Worm (Caenorhabditis elegans) whole organism, L4 larva: Measurements from ENCODE around the gene T14G12.12.

Source experiments
- D1046.2 ChIP-seq: fragments of 200-800 bp; sonication (Bioruptor generic); IDR thresholded peaks from 2 replicates; pipeline ENCODE4 v1.3.6; 2022; ENCODE audit warnings: missing genetic modification characterization, missing compliant biosample characterization
- F26F4.8 ChIP-seq: fragments of 200-800 bp; sonication (Bioruptor generic); conservative IDR thresholded peaks from 2 replicates; pipeline ENCODE4 v1.3.6; 2022; ENCODE audit warnings: missing genetic modification characterization, missing compliant biosample characterization
- Y48G9A.11 ChIP-seq: fragments of 200-800 bp; sonication (Bioruptor generic); IDR thresholded peaks from 2 replicates; pipeline ENCODE4 v1.3.6; 2022; ENCODE audit warnings: missing genetic modification reagents, missing genetic modification characterization, missing compliant biosample characterization
- Y5F2A.4 ChIP-seq: fragments of 200-800 bp; sonication (Bioruptor generic); optimal IDR thresholded peaks from 2 replicates; lab custom pipeline; 2018; ENCODE audit warnings: mild to moderate bottlenecking, missing genetic modification characterization, missing compliant biosample characterization
- ZK337.2 ChIP-seq: fragments of 200-800 bp; sonication (Bioruptor generic); IDR thresholded peaks from 2 replicates; pipeline ENCODE4 v1.3.6; 2022; ENCODE audit warnings: missing genetic modification reagents, missing genetic modification characterization, missing compliant biosample characterization
- ZK546.5 ChIP-seq, 2 experiments: sonication (generic microtip); optimal IDR thresholded peaks; 2 replicates each; lab custom pipeline; 2017; ENCODE audit warnings: missing biosample characterization in 2 of 2, missing genetic modification characterization in 2 of 2
- aha-1 ChIP-seq: fragments of 150-350 bp; peaks from one replicate; lab custom pipeline; 2014; ENCODE audit warnings: missing biosample characterization, missing genetic modification characterization
- ama-1 ChIP-seq: fragments of 150-350 bp; optimal IDR thresholded peaks from 2 replicates; lab custom pipeline; 2014; ENCODE audit warnings: inconsistent platforms, mixed read lengths
- arid-1 ChIP-seq: fragments of 200-800 bp; sonication (Bioruptor generic); conservative IDR thresholded peaks from 2 replicates; pipeline ENCODE4 v1.3.6; 2022; ENCODE audit warnings: missing genetic modification reagents, missing genetic modification characterization, missing compliant biosample characterization
- ceh-20 ChIP-seq: fragments of 200-800 bp; sonication (Bioruptor generic); IDR thresholded peaks from 2 replicates; pipeline ENCODE4 v1.3.6; 2022; ENCODE audit warnings: missing genetic modification reagents, missing genetic modification characterization, missing compliant biosample characterization
- ceh-28 ChIP-seq: fragments of 150-350 bp; optimal IDR thresholded peaks from 2 replicates; lab custom pipeline; 2014; ENCODE audit warnings: missing biosample characterization, missing genetic modification reagents, missing genetic modification characterization
- ceh-44 ChIP-seq: fragments of 200-800 bp; sonication (Bioruptor generic); IDR thresholded peaks from 2 replicates; pipeline ENCODE4 v1.3.6; 2022; ENCODE audit warnings: missing genetic modification reagents, missing genetic modification characterization, missing compliant biosample characterization
- ces-1 ChIP-seq: fragments of 150-350 bp; sonication (generic microtip); optimal IDR thresholded peaks from 4 replicates; lab custom pipeline; 2014; ENCODE audit warnings: missing biosample characterization, missing genetic modification reagents, missing genetic modification characterization
- daf-8 ChIP-seq: fragments of 200-800 bp; sonication (Bioruptor generic); IDR thresholded peaks from 2 replicates; pipeline ENCODE4 v1.3.6; 2022; ENCODE audit warnings: missing genetic modification characterization, missing compliant biosample characterization
- dmd-6 ChIP-seq: fragments of 200-800 bp; sonication (Bioruptor generic); IDR thresholded peaks from 2 replicates; pipeline ENCODE4 v1.3.6; 2022; ENCODE audit warnings: missing genetic modification reagents, missing genetic modification characterization, missing compliant biosample characterization
- dmd-8 ChIP-seq: fragments of 200-800 bp; sonication (Bioruptor generic); IDR thresholded peaks from 2 replicates; pipeline ENCODE4 v1.3.6; 2022; ENCODE audit warnings: missing genetic modification characterization, missing compliant biosample characterization
- dmd-9 ChIP-seq: fragments of 200-800 bp; sonication (Bioruptor generic); IDR thresholded peaks from 2 replicates; pipeline ENCODE4 v1.3.6; 2022; ENCODE audit warnings: missing genetic modification reagents, missing genetic modification characterization, missing compliant biosample characterization
- duxl-1 ChIP-seq: sonication (generic microtip); optimal IDR thresholded peaks from 2 replicates; lab custom pipeline; 2016; ENCODE audit warnings: mild to moderate bottlenecking, missing genetic modification characterization, moderate library complexity, missing compliant biosample characterization; ENCODE audit not compliant: poor library complexity
- egl-27 ChIP-seq: sonication (generic microtip); optimal IDR thresholded peaks from 3 replicates; lab custom pipeline; 2017; ENCODE audit warnings: missing biosample characterization, missing genetic modification reagents, missing genetic modification characterization
- gei-8 ChIP-seq: fragments of 200-800 bp; sonication (Bioruptor generic); optimal IDR thresholded peaks from 2 replicates; lab custom pipeline; 2018; ENCODE audit warnings: mild to moderate bottlenecking, missing genetic modification characterization, missing compliant biosample characterization
- hlh-11 ChIP-seq: fragments of 200-800 bp; sonication (Bioruptor generic); optimal IDR thresholded peaks from 2 replicates; lab custom pipeline; 2018; ENCODE audit warnings: mild to moderate bottlenecking, missing genetic modification characterization, missing compliant biosample characterization
- hlh-30 ChIP-seq: sonication (generic microtip); optimal IDR thresholded peaks from 2 replicates; lab custom pipeline; 2017; ENCODE audit warnings: antibody characterized with exemption, mild to moderate bottlenecking, missing genetic modification characterization, missing compliant biosample characterization; ENCODE audit not compliant: insufficient read depth
- hmg-1.1 ChIP-seq: fragments of 200-800 bp; sonication (Bioruptor generic); IDR thresholded peaks from 2 replicates; pipeline ENCODE4 v1.3.6; 2022; ENCODE audit warnings: missing genetic modification reagents, missing genetic modification characterization, missing compliant biosample characterization
- lim-7 ChIP-seq: fragments of 200-800 bp; sonication (Bioruptor generic); IDR thresholded peaks from 2 replicates; pipeline ENCODE4 v1.3.6; 2022; ENCODE audit warnings: missing genetic modification characterization, missing compliant biosample characterization
- lin-1 ChIP-seq: fragments of 200-800 bp; sonication (Bioruptor generic); IDR thresholded peaks from 2 replicates; pipeline ENCODE4 v1.3.6; 2022; ENCODE audit warnings: missing genetic modification reagents, missing genetic modification characterization, missing compliant biosample characterization
- lin-15B ChIP-seq: fragments of 150-350 bp; sonication (generic microtip); optimal IDR thresholded peaks from 3 replicates; lab custom pipeline; 2014; ENCODE audit warnings: missing biosample characterization, missing genetic modification characterization
- madf-9 ChIP-seq: fragments of 200-800 bp; sonication (Bioruptor generic); conservative IDR thresholded peaks from 2 replicates; pipeline ENCODE4 v1.3.6; 2022; ENCODE audit warnings: missing genetic modification reagents, missing genetic modification characterization, missing compliant biosample characterization
- nhr-102 ChIP-seq: sonication (generic microtip); optimal IDR thresholded peaks from 2 replicates; lab custom pipeline; 2016; ENCODE audit warnings: mild to moderate bottlenecking, missing genetic modification characterization, moderate library complexity, missing compliant biosample characterization
- nhr-111 ChIP-seq: fragments of 200-800 bp; sonication (Bioruptor generic); optimal IDR thresholded peaks from 2 replicates; lab custom pipeline; 2018; ENCODE audit warnings: mild to moderate bottlenecking, missing genetic modification characterization, missing compliant biosample characterization
- nhr-28 ChIP-seq: fragments of 150-350 bp; optimal IDR thresholded peaks from 2 replicates; lab custom pipeline; 2014; ENCODE audit warnings: missing biosample characterization, missing genetic modification characterization
- nhr-6 ChIP-seq: fragments of 150-350 bp; optimal IDR thresholded peaks from 2 replicates; lab custom pipeline; 2014; ENCODE audit warnings: missing biosample characterization, missing genetic modification characterization
- nhr-76 ChIP-seq: fragments of 150-350 bp; optimal IDR thresholded peaks from 2 replicates; lab custom pipeline; 2014; ENCODE audit warnings: missing biosample characterization, missing genetic modification characterization
- pha-4 ChIP-seq, 2 experiments: fragments of 150-350 bp in 1 of 2; fragments of 200-800 bp in 1 of 2; sonication (Bioruptor generic) in 1 of 2; IDR thresholded peaks in 1 of 2; optimal IDR thresholded peaks in 1 of 2; 2 replicates each; pipeline versions ENCODE4 v1.3.6 to Lab custom; 2014 to 2022; ENCODE audit warnings: missing genetic modification characterization in 2 of 2, missing genetic modification reagents in 2 of 2, missing biosample characterization in 1 of 2, missing compliant biosample characterization in 1 of 2
- saeg-2 ChIP-seq: fragments of 200-800 bp; sonication (Bioruptor generic); IDR thresholded peaks from 2 replicates; pipeline ENCODE4 v1.3.6; 2022; ENCODE audit warnings: missing genetic modification reagents, missing genetic modification characterization, missing compliant biosample characterization
- tra-1 ChIP-seq: fragments of 200-800 bp; sonication (Bioruptor generic); IDR thresholded peaks from 2 replicates; pipeline ENCODE4 v1.3.6; 2022; ENCODE audit warnings: missing genetic modification reagents, missing genetic modification characterization, missing compliant biosample characterization
- unc-39 ChIP-seq: sonication (generic microtip); optimal IDR thresholded peaks from 2 replicates; lab custom pipeline; 2017; ENCODE audit warnings: missing biosample characterization, missing genetic modification characterization
- unc-62 ChIP-seq, 3 experiments: fragments of 150-350 bp in 1 of 3; sonication (generic microtip); optimal IDR thresholded peaks in 2 of 3; peaks in 1 of 3; 1 replicate in 1 of 3; 2 replicates in 2 of 3; lab custom pipeline; 2014 to 2017; ENCODE audit warnings: missing biosample characterization in 3 of 3, missing genetic modification characterization in 3 of 3, missing genetic modification reagents in 3 of 3, missing genotype in 1 of 3
- vab-7 ChIP-seq: fragments of 200-800 bp; sonication (Bioruptor generic); IDR thresholded peaks from 2 replicates; pipeline ENCODE4 v1.3.6; 2022; ENCODE audit warnings: missing genetic modification reagents, missing genetic modification characterization, missing compliant biosample characterization
- zip-2 ChIP-seq: fragments of 150-350 bp; optimal IDR thresholded peaks from 2 replicates; lab custom pipeline; 2014; ENCODE audit warnings: missing biosample characterization, missing genetic modification characterization

Gene T14G12.12

DNA sequence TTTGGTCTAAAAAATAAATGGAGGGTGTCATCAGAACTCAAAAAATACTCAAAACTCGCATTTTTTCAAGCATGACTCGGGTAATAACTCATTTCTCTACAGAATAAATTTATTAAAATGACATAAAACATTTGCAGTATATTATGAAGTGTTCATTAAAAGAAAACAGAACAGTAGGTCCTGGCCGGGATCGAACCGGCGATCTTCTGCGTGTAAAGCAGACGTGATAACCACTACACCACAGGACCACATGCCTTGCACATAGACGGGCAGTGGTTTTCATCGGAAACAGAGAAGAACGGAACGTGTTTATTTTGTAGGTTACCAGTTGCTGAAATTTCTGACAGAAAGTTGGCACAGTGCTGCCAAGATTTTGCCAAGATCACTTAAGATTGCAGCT is 35.1 kb upstream of the T14G12.12 start (continued):
- peak; percentile 78 for TF ChIP-seq dmd-8 (GFP tag; lab: Robert Waterston, UW)
- no peak for TF ChIP-seq nhr-76 (tag; lab: Kevin White, UChicago)
- no peak for TF ChIP-seq zip-2
- TF ChIP-seq D1046.2 (GFP tag; lab: Robert Waterston, UW), result peak; percentile 63; the same call in 1 of the 2 replicates
- 0 out of 2 replicates have a peak, but pooled peaks have one; percentile 27 for TF ChIP-seq ZK337.2 (GFP tag; lab: Robert Waterston, UW)
- TF ChIP-seq unc-39, result no peak
- TF ChIP-seq hmg-1.1, result no peak; the same call in 1 of the 2 replicates
- TF ChIP-seq ama-1 (lab: Kevin White, UChicago), result no peak
- TF ChIP-seq duxl-1 (tag; lab: Kevin White, UChicago), result peak; percentile 75
- 0 out of 2 replicates have a peak, but pooled peaks have one; percentile 30 for TF ChIP-seq madf-9 (GFP tag; lab: Robert Waterston, UW)
- TF ChIP-seq daf-8 (GFP tag; lab: Robert Waterston, UW), result 0 out of 2 replicates have a peak, but pooled peaks have one; percentile 42
- peak; percentile 32 for TF ChIP-seq nhr-102 (tag; lab: Kevin White, UChicago)
- peak; percentile 96 for TF ChIP-seq aha-1 (tag; lab: Kevin White, UChicago)
- TF ChIP-seq gei-8 (GFP tag; lab: Kevin White, UChicago), result peak; percentile 28
- TF ChIP-seq lin-15B (tag; lab: Kevin White, UChicago), result no peak
- 0 out of 2 replicates have a peak, but pooled peaks have one; percentile 27 for TF ChIP-seq Y48G9A.11
- TF ChIP-seq lim-7, result peak; percentile 88
- peak; percentile 81 for TF ChIP-seq vab-7 (GFP tag; lab: Robert Waterston, UW)
- no peak for TF ChIP-seq ceh-28 (tag; lab: Kevin White, UChicago)
- peak; percentile 54 for TF ChIP-seq dmd-6 (GFP tag; lab: Robert Waterston, UW)
- TF ChIP-seq lin-1 (GFP tag; lab: Robert Waterston, UW), result peak; percentile 74; the same call in 1 of the 2 replicates
- TF ChIP-seq dmd-9 (GFP tag; lab: Robert Waterston, UW), result 0 out of 2 replicates have a peak, but pooled peaks have one; percentile 13
- peak; percentile 32 for TF ChIP-seq hlh-30 (tag; lab: Kevin White, UChicago)
- TF ChIP-seq ZK546.5 (tag; optimal IDR thresholded peaks at IDR 0.05; lab: Kevin White, UChicago), result no peak
- TF ChIP-seq nhr-6 (tag; lab: Kevin White, UChicago), result peak; percentile 54
- TF ChIP-seq pha-4 (GFP tag; IDR thresholded peaks at IDR 0.05; lab: Robert Waterston, UW), result peak; percentile 71; the same call in 1 of the 2 replicates
- TF ChIP-seq pha-4 (tag; optimal IDR thresholded peaks at IDR 0.05; lab: Kevin White, UChicago), result no peak
- TF ChIP-seq egl-27 (tag; lab: Kevin White, UChicago), result no peak
- TF ChIP-seq ces-1 (GFP tag; lab: Kevin White, UChicago), result no peak
- no peak for TF ChIP-seq nhr-28 (tag; lab: Kevin White, UChicago)
- TF ChIP-seq tra-1 (GFP tag; lab: Robert Waterston, UW), result peak; percentile 75
- TF ChIP-seq arid-1 (GFP tag; lab: Robert Waterston, UW), result 0 out of 2 replicates have a peak, but pooled peaks have one; percentile 26
- TF ChIP-seq Y5F2A.4 (GFP tag; lab: Kevin White, UChicago), result no peak
- TF ChIP-seq ceh-20 (GFP tag; lab: Robert Waterston, UW), result 0 out of 2 replicates have a peak, but pooled peaks have one; percentile 10
- TF ChIP-seq hlh-11 (tag; lab: Kevin White, UChicago), result peak; percentile 20
- TF ChIP-seq ceh-44 (GFP tag; lab: Robert Waterston, UW), result no peak
- TF ChIP-seq F26F4.8 (GFP tag; lab: Robert Waterston, UW), result peak; percentile 36; the same call in 1 of the 2 replicates
- no peak for TF ChIP-seq nhr-111 (GFP tag; lab: Kevin White, UChicago)

- peak in 1 of 2 experiments; percentile 84 for TF ChIP-seq unc-62 (GFP tag; optimal IDR thresholded peaks at IDR 0.05 in 1 of 2; lab: Kevin White, UChicago)
- TF ChIP-seq unc-62 (tag; optimal IDR thresholded peaks at IDR 0.05; lab: Kevin White, UChicago), result no peak
- TF ChIP-seq saeg-2 (GFP tag; lab: Robert Waterston, UW), result no peak
Observed at ce11 chrX:3792715-3793114, 34.4 kb upstream of the T14G12.12 start, which contains the start of gene idpp-5. Gene idpp-5 (minus strand): TSS chrX:3792815.
